Fruit fly (Drosophila melanogaster): Measurements from ENCODE around the gene rod.

- TF ChIP-seq Sin3A (optimal IDR thresholded peaks at IDR 0.05) (no peak), psq (optimal IDR thresholded peaks at IDR 0.05) (no peak), insv (optimal IDR thresholded peaks at IDR 0.05) (no peak), Myc (optimal IDR thresholded peaks at IDR 0.05) (no peak)
These were observed 24.3 kb downstream of the rod start for dm6 chr3R:31605117-31605432.
